Fruit fly (Drosophila melanogaster) whole organism, embryonic: ENCODE measurements around the gene ph-d.
A peak's percentile ranks its signal among the peaks of the same experiment; 100 is the strongest.

Experiments used
- Ada2b ChIP-seq: fragments of 200-800 bp; sonication (Bioruptor generic); IDR thresholded peaks from 2 replicates; pipeline ENCODE4 v1.3.6; 2022; ENCODE audit warnings: missing biosample characterization, missing genetic modification characterization
- Awh ChIP-seq: fragments of 200-800 bp; sonication (Bioruptor generic); IDR thresholded peaks from 2 replicates; pipeline ENCODE4, ENCODE4 v1.3.6; 2022; ENCODE audit warnings: missing biosample characterization, missing genetic modification characterization
- B-H2 ChIP-seq: fragments of 200-800 bp; sonication (Bioruptor generic); optimal IDR thresholded peaks from 2 replicates; lab custom pipeline; 2018; ENCODE audit warnings: missing biosample characterization, mild to moderate bottlenecking, missing genetic modification characterization
- CG10431 ChIP-seq: fragments of 200-800 bp; sonication (Bioruptor generic); optimal IDR thresholded peaks from 3 replicates; lab custom pipeline; 2018; ENCODE audit warnings: missing biosample characterization, mild to moderate bottlenecking, missing genetic modification characterization
- CG15011 ChIP-seq: fragments of 200-800 bp; sonication (Bioruptor generic); optimal IDR thresholded peaks from 3 replicates; lab custom pipeline; 2018; ENCODE audit warnings: missing biosample characterization, mild to moderate bottlenecking, missing genetic modification characterization
- CG15479 ChIP-seq: fragments of 200-800 bp; sonication (Bioruptor generic); optimal IDR thresholded peaks from 3 replicates; lab custom pipeline; 2019; ENCODE audit warnings: missing biosample characterization, mild to moderate bottlenecking, missing genetic modification characterization, moderate library complexity
- CG18011 ChIP-seq: fragments of 200-800 bp; sonication (Bioruptor generic); optimal IDR thresholded peaks from 2 replicates; lab custom pipeline; 2017; ENCODE audit warnings: missing biosample characterization, missing genetic modification characterization, mild to moderate bottlenecking, moderate library complexity, missing genotype
- CG1832 ChIP-seq: fragments of 200-800 bp; sonication (Bioruptor generic); optimal IDR thresholded peaks from 2 replicates; lab custom pipeline; 2017; ENCODE audit warnings: missing biosample characterization, mild to moderate bottlenecking, missing genetic modification characterization, inconsistent platforms
- CG32767 ChIP-seq: fragments of 200-800 bp; sonication (Bioruptor generic); IDR thresholded peaks from 2 replicates; pipeline ENCODE4 v1.3.6; 2022; ENCODE audit warnings: missing biosample characterization, missing genetic modification characterization
- CG4282 ChIP-seq: fragments of 200-800 bp; sonication (Bioruptor generic); optimal IDR thresholded peaks from 2 replicates; lab custom pipeline; 2016; ENCODE audit warnings: missing biosample characterization, missing genetic modification characterization
- CG4360 ChIP-seq: fragments of 200-800 bp; sonication (Bioruptor generic); IDR thresholded peaks from 2 replicates; pipeline ENCODE4 v1.3.6; 2022; ENCODE audit warnings: missing biosample characterization, missing genetic modification characterization
- CG4707 ChIP-seq: fragments of 200-800 bp; sonication (Bioruptor generic); optimal IDR thresholded peaks from 2 replicates; lab custom pipeline; 2018; ENCODE audit warnings: missing biosample characterization, mild to moderate bottlenecking, missing genetic modification characterization, moderate library complexity
- CG4854 ChIP-seq: fragments of 200-800 bp; sonication (Bioruptor generic); optimal IDR thresholded peaks from 2 replicates; lab custom pipeline; 2016; ENCODE audit warnings: missing biosample characterization, missing genetic modification characterization, inconsistent platforms
- CG6765 ChIP-seq: fragments of 200-800 bp; sonication (Bioruptor generic); optimal IDR thresholded peaks from 3 replicates; lab custom pipeline; 2017; ENCODE audit warnings: missing biosample characterization, mild to moderate bottlenecking, missing genetic modification characterization
- CG6813 ChIP-seq: fragments of 200-800 bp; sonication (Bioruptor generic); optimal IDR thresholded peaks from 2 replicates; lab custom pipeline; 2017; ENCODE audit warnings: missing biosample characterization, missing genetic modification characterization, mild to moderate bottlenecking, moderate library complexity, missing genetic modification reagents
- CG9727 ChIP-seq: fragments of 200-800 bp; sonication (Bioruptor generic); optimal IDR thresholded peaks from 3 replicates; lab custom pipeline; 2017; ENCODE audit warnings: missing biosample characterization, mild to moderate bottlenecking, missing genetic modification characterization
- Chrac-16 ChIP-seq: fragments of 200-800 bp; sonication (Bioruptor generic); optimal IDR thresholded peaks from 3 replicates; lab custom pipeline; 2016; ENCODE audit warnings: missing biosample characterization, missing genetic modification characterization
- D19A ChIP-seq: fragments of 200-800 bp; optimal IDR thresholded peaks from 3 replicates; lab custom pipeline; 2019; ENCODE audit warnings: missing biosample characterization, mild to moderate bottlenecking, missing genetic modification characterization, moderate library complexity
- Dbx ChIP-seq: fragments of 200-800 bp; sonication (Bioruptor generic); IDR thresholded peaks from 3 replicates; pipeline ENCODE4 v1.3.6; 2022; ENCODE audit warnings: missing biosample characterization, missing genetic modification characterization
- Dll ChIP-seq: fragments of 200-800 bp; sonication (Bioruptor generic); IDR thresholded peaks from 4 replicates; pipeline ENCODE4 v1.3.6; 2022; ENCODE audit warnings: missing biosample characterization, missing genetic modification characterization; ENCODE audit not compliant: partially characterized antibody
- Hand ChIP-seq: fragments of 200-800 bp; sonication (Bioruptor generic); optimal IDR thresholded peaks from 2 replicates; lab custom pipeline; 2017; ENCODE audit warnings: mild to moderate bottlenecking, missing biosample characterization, missing genetic modification reagents, missing genetic modification characterization
- HmgZ ChIP-seq: fragments of 200-800 bp; sonication (Bioruptor generic); optimal IDR thresholded peaks from 2 replicates; lab custom pipeline; 2018; ENCODE audit warnings: missing biosample characterization, mild to moderate bottlenecking, missing genetic modification characterization
- Med ChIP-seq: fragments of 200-800 bp; sonication (Bioruptor generic); peaks from one replicate; lab custom pipeline; 2016; ENCODE audit warnings: missing biosample characterization, missing genetic modification characterization, mild to moderate bottlenecking, inconsistent platforms, moderate library complexity
- Oaz ChIP-seq: fragments of 200-800 bp; sonication (Bioruptor generic); IDR thresholded peaks from 2 replicates; pipeline ENCODE4 v1.3.6; 2022; ENCODE audit warnings: missing biosample characterization, missing genetic modification characterization
- Oli ChIP-seq: fragments of 200-800 bp; sonication (Bioruptor generic); optimal IDR thresholded peaks from 2 replicates; lab custom pipeline; 2018; ENCODE audit warnings: missing biosample characterization, mild to moderate bottlenecking, missing genetic modification characterization, moderate library complexity
- Rfx ChIP-seq: fragments of 200-800 bp; sonication (Bioruptor generic); IDR thresholded peaks from 2 replicates; pipeline ENCODE4 v1.3.6; 2022; ENCODE audit warnings: missing biosample characterization, missing genetic modification characterization
- Stat92E ChIP-seq, 3 experiments: fragments of >200 bp in 2 of 3; fragments of 200-800 bp in 1 of 3; sonication (Bioruptor generic) in 1 of 3; optimal IDR thresholded peaks; 2 replicates each; lab custom pipeline; 2017 to 2019; ENCODE audit warnings: missing biosample characterization in 3 of 3, missing genetic modification characterization in 3 of 3, mild to moderate bottlenecking in 1 of 3, moderate library complexity in 1 of 3
- Vsx1 ChIP-seq: fragments of 200-800 bp; sonication (Bioruptor generic); optimal IDR thresholded peaks from 2 replicates; lab custom pipeline; 2017; ENCODE audit warnings: missing biosample characterization, mild to moderate bottlenecking, missing genetic modification characterization, missing genetic modification reagents
- ato ChIP-seq: fragments of 200-800 bp; sonication (Bioruptor generic); IDR thresholded peaks from 2 replicates; pipeline ENCODE4 v1.3.6; 2022; ENCODE audit warnings: missing biosample characterization, missing genetic modification characterization; ENCODE audit not compliant: partially characterized antibody
- bab2 ChIP-seq: fragments of 200-800 bp; sonication (Bioruptor generic); optimal IDR thresholded peaks from 2 replicates; lab custom pipeline; 2016; ENCODE audit warnings: missing biosample characterization, missing genetic modification characterization
- bsh ChIP-seq, 2 experiments: fragments of 200-800 bp; sonication (Bioruptor generic); optimal IDR thresholded peaks; 2 replicates each; lab custom pipeline; 2017 to 2018; ENCODE audit warnings: mild to moderate bottlenecking in 2 of 2, missing biosample characterization in 2 of 2, missing genetic modification characterization in 2 of 2, moderate library complexity in 1 of 2
- chm ChIP-seq: fragments of 200-800 bp; sonication (Bioruptor generic); IDR thresholded peaks from 2 replicates; pipeline ENCODE4 v1.3.6; 2022; ENCODE audit warnings: missing biosample characterization, missing genetic modification characterization
- corto ChIP-seq: fragments of 200-800 bp; sonication (Bioruptor generic); optimal IDR thresholded peaks from 2 replicates; lab custom pipeline; 2016; ENCODE audit warnings: missing biosample characterization, mild to moderate bottlenecking, missing genetic modification characterization, moderate library complexity
- gem ChIP-seq: fragments of 200-800 bp; sonication (Bioruptor generic); optimal IDR thresholded peaks from 2 replicates; lab custom pipeline; 2019; ENCODE audit warnings: missing biosample characterization, mild to moderate bottlenecking, missing genetic modification characterization, moderate library complexity
- ken ChIP-seq: fragments of 200-800 bp; sonication (Bioruptor generic); IDR thresholded peaks from 3 replicates; pipeline ENCODE4 v1.3.6; 2022; ENCODE audit warnings: missing biosample characterization, missing genetic modification characterization
- lab ChIP-seq: fragments of 200-800 bp; sonication (Bioruptor generic); optimal IDR thresholded peaks from 3 replicates; lab custom pipeline; 2017; ENCODE audit warnings: missing biosample characterization, missing genetic modification characterization, mild to moderate bottlenecking, moderate library complexity, missing genetic modification reagents
- lola ChIP-seq, 3 experiments: fragments of >200 bp in 2 of 3; fragments of 200-800 bp in 1 of 3; sonication (Bioruptor generic) in 1 of 3; optimal IDR thresholded peaks; 2 replicates each; lab custom pipeline; 2017 to 2019; ENCODE audit warnings: missing biosample characterization in 3 of 3, missing genetic modification characterization in 3 of 3, mild to moderate bottlenecking in 1 of 3, moderate library complexity in 1 of 3
- peb ChIP-seq: fragments of 200-800 bp; sonication (Bioruptor generic); IDR thresholded peaks from 2 replicates; pipeline ENCODE4 v1.3.6; 2022; ENCODE audit warnings: missing biosample characterization, missing genetic modification characterization
- pho ChIP-seq: fragments of 200-800 bp; sonication (Bioruptor generic); optimal IDR thresholded peaks from 2 replicates; lab custom pipeline; 2016; ENCODE audit warnings: missing biosample characterization, missing genetic modification characterization
- shn ChIP-seq: fragments of 200-800 bp; sonication (Bioruptor generic); optimal IDR thresholded peaks from 3 replicates; lab custom pipeline; 2016; ENCODE audit warnings: missing biosample characterization, missing genetic modification characterization
- sim ChIP-seq: fragments of 200-800 bp; sonication (Bioruptor generic); IDR thresholded peaks from 2 replicates; pipeline ENCODE4 v1.3.6; 2022; ENCODE audit warnings: missing biosample characterization, missing genetic modification characterization
- slbo ChIP-seq: fragments of 200-800 bp; sonication (Bioruptor generic); IDR thresholded peaks from 2 replicates; pipeline ENCODE4 v1.3.6; 2022; ENCODE audit warnings: missing biosample characterization, missing genetic modification characterization
- sob ChIP-seq: fragments of 200-800 bp; sonication (Bioruptor generic); IDR thresholded peaks from 2 replicates; pipeline ENCODE4 v1.3.6; 2022; ENCODE audit warnings: missing biosample characterization, missing genetic modification characterization
- ssp ChIP-seq: fragments of 200-800 bp; sonication (Bioruptor generic); IDR thresholded peaks from 2 replicates; pipeline ENCODE4 v1.3.6; 2022; ENCODE audit warnings: missing biosample characterization, missing genetic modification characterization
- stwl ChIP-seq: fragments of 200-800 bp; sonication (Bioruptor generic); optimal IDR thresholded peaks from 3 replicates; lab custom pipeline; 2018; ENCODE audit warnings: missing biosample characterization, mild to moderate bottlenecking, missing genetic modification characterization, moderate library complexity
- vfl ChIP-seq: fragments of 200-800 bp; sonication (Bioruptor generic); optimal IDR thresholded peaks from 2 replicates; lab custom pipeline; 2016; ENCODE audit warnings: missing biosample characterization, missing genetic modification characterization
- z ChIP-seq: fragments of 200-800 bp; sonication (Bioruptor generic); IDR thresholded peaks from 3 replicates; pipeline ENCODE4 v1.3.6; 2022; ENCODE audit warnings: missing biosample characterization, missing genetic modification characterization

ph-d gene

DNA sequence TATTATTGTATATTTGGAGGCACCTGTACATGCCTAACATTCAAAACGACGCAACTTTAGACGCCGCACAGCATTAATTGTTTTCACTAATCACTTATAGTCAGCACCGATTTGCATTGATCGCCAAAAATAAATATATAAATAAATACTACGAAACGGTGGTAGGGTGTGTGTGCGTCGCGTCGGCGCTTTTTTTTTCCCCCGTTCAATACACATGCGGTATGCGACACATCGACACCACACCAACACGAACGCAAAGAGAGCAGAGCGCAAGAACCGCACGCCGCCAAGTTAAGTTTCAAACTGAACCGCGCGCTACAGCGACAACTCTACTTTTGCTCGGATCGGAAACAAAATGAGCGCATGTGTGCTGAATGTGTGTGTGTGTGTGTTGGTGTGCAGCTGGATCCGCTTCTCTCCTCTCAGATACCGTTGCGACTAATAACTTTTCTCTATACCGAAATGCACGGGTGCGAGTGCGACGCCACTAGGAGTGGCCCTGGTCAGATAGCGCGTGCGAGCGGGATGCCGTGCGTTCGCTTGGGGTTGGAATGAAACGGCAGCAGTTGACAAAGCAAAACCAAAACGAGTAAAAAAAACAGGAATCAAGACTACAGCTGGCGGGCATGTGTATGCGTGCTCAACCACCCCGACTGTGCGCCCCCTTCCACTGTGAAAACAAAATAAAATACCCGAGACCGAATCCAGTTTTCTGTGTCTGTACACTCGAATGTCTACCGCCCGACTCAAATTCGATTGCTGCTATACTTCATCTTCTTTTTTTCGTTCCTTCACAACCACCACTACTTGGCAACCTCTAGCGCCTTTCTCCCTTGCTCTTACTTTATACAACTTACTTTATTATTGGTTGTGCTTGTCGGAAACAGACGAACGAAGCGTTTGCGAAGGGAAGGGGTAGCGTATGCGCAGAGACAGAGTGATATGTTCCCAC, at the start of gene ph-d (continued):
- TF ChIP-seq CG9727 (GFP tag; lab: Kevin White, UChicago) (peak; percentile 51), corto (no peak), lab (GFP tag; lab: Kevin White, UChicago) (peak; percentile 47), CG6765 (GFP tag; lab: Kevin White, UChicago) (no peak), lola (GFP tag; optimal IDR thresholded peaks at IDR 0.05; lab: Kevin White, UChicago) (peak in 1 of 3 experiments; percentile 58), Stat92E (GFP tag; optimal IDR thresholded peaks at IDR 0.05; lab: Kevin White, UChicago) (peak in 1 of 3 experiments; percentile 62), Chrac-16 (GFP tag; lab: Kevin White, UChicago) (peak; percentile 62), CG18011 (GFP tag; lab: Kevin White, UChicago) (no peak), Med (GFP tag; lab: Kevin White, UChicago) (peak; percentile 81), CG15479 (peak; percentile 69), Vsx1 (GFP tag; lab: Kevin White, UChicago) (no peak), Hand (peak; percentile 26), chm (GFP tag; lab: Robert Waterston, UW) (peak; percentile 25), CG1832 (peak; percentile 98), vfl (GFP tag; lab: Kevin White, UChicago) (peak; percentile 1), ssp (peak; percentile 24; the same call in 1 of the 2 replicates), Dll (GFP tag; lab: Robert Waterston, UW) (no peak), bab2 (peak; percentile 7), stwl (no peak), bsh (GFP tag; optimal IDR thresholded peaks at IDR 0.05; lab: Kevin White, UChicago) (peak; percentile 55 to 71), D19A (peak; percentile 99), B-H2 (GFP tag; lab: Kevin White, UChicago) (peak; percentile 27), sim (GFP tag; lab: Robert Waterston, UW) (no peak), Rfx (GFP tag; lab: Robert Waterston, UW) (peak; percentile 48), CG4360 (GFP tag; lab: Robert Waterston, UW) (0 out of 2 replicates have a peak, but pooled peaks have one; percentile 17), sob (peak; percentile 34; the same call in 1 of the 2 replicates), CG15011 (GFP tag; lab: Kevin White, UChicago) (peak; percentile 17), slbo (peak; percentile 55), ato (GFP tag; lab: Robert Waterston, UW) (no peak), gem (tag; lab: Kevin White, UChicago) (peak; percentile 74), Ada2b (GFP tag; lab: Robert Waterston, UW) (peak; percentile 26; the same call in 1 of the 2 replicates), CG32767 (GFP tag; lab: Robert Waterston, UW) (peak; percentile 99), pho (no peak), HmgZ (tag; lab: Kevin White, UChicago) (peak; percentile 44), CG4854 (GFP tag; lab: Kevin White, UChicago) (peak; percentile 14), shn (GFP tag; lab: Kevin White, UChicago) (no peak), CG4282 (GFP tag; lab: Kevin White, UChicago) (no peak), peb (no peak), Oaz (GFP tag; lab: Robert Waterston, UW) (no peak), ken (GFP tag; lab: Robert Waterston, UW) (0 out of 3 replicates have a peak, but pooled peaks have one; percentile 7), Awh (no peak), z (peak; percentile 78), CG4707 (GFP tag; lab: Kevin White, UChicago) (no peak), Dbx (peak; percentile 32; the same call in 1 of the 3 replicates), Oli (tag; lab: Kevin White, UChicago) (peak; percentile 60), CG6813 (GFP tag; lab: Kevin White, UChicago) (peak; percentile 13), CG10431 (GFP tag; lab: Kevin White, UChicago) (peak; percentile 36)
